Fruit fly (Drosophila melanogaster) whole organism, prepupa: ENCODE data around the gene Ubi-p5E.

Experiments used
- CG10631 ChIP-seq: fragments of 200-800 bp; sonication (Bioruptor generic); optimal IDR thresholded peaks from 2 replicates; lab custom pipeline; 2016; ENCODE audit warnings: missing biosample characterization, missing genetic modification characterization
- CG10669 ChIP-seq: fragments of 200-800 bp; sonication (Bioruptor generic); optimal IDR thresholded peaks from 3 replicates; lab custom pipeline; 2018; ENCODE audit warnings: missing biosample characterization, mild to moderate bottlenecking, missing genetic modification characterization, moderate library complexity
- CG11294 ChIP-seq: fragments of 200-800 bp; sonication (Bioruptor generic); IDR thresholded peaks from 2 replicates; pipeline ENCODE4 v1.3.6; 2022; ENCODE audit warnings: missing biosample characterization, missing genetic modification characterization
- CG11762 ChIP-seq: fragments of 200-800 bp; sonication (Bioruptor generic); optimal IDR thresholded peaks from 3 replicates; lab custom pipeline; 2016; ENCODE audit warnings: missing biosample characterization, missing genetic modification characterization; ENCODE audit not compliant: insufficient read depth
- CG15336 ChIP-seq: fragments of 200-800 bp; sonication (Bioruptor generic); IDR thresholded peaks from 2 replicates; pipeline ENCODE4 v1.3.6; 2022; ENCODE audit warnings: missing biosample characterization, missing genetic modification characterization
- CG1621 ChIP-seq: fragments of 200-800 bp; sonication (Bioruptor generic); optimal IDR thresholded peaks from 3 replicates; lab custom pipeline; 2018; ENCODE audit warnings: missing biosample characterization, mild to moderate bottlenecking, missing genetic modification characterization
- CG3032 ChIP-seq: fragments of 200-800 bp; optimal IDR thresholded peaks from 2 replicates; lab custom pipeline; 2019; ENCODE audit warnings: missing biosample characterization, mild to moderate bottlenecking, missing genetic modification characterization, moderate library complexity
- CG31627 ChIP-seq: fragments of 200-800 bp; sonication (Bioruptor generic); optimal IDR thresholded peaks from 3 replicates; lab custom pipeline; 2016; ENCODE audit warnings: missing biosample characterization, missing genetic modification characterization
- CG32006 ChIP-seq: fragments of 200-800 bp; sonication (Bioruptor generic); optimal IDR thresholded peaks from 3 replicates; lab custom pipeline; 2017; ENCODE audit warnings: missing biosample characterization, mild to moderate bottlenecking, missing genetic modification characterization
- CG34406 ChIP-seq: fragments of 200-800 bp; sonication (Bioruptor generic); optimal IDR thresholded peaks from 3 replicates; lab custom pipeline; 2016; ENCODE audit warnings: missing biosample characterization, missing genetic modification characterization
- CG3919 ChIP-seq: fragments of 200-800 bp; sonication (Bioruptor generic); optimal IDR thresholded peaks from 3 replicates; lab custom pipeline; 2016; ENCODE audit warnings: missing biosample characterization, missing genetic modification characterization
- CG4318 ChIP-seq: fragments of 200-800 bp; sonication (Bioruptor generic); optimal IDR thresholded peaks from 3 replicates; lab custom pipeline; 2017; ENCODE audit warnings: missing biosample characterization, mild to moderate bottlenecking, missing genetic modification characterization
- CG6163 ChIP-seq: fragments of 200-800 bp; sonication (Bioruptor generic); IDR thresholded peaks from 3 replicates; pipeline ENCODE4 v1.3.6; 2022; ENCODE audit warnings: missing biosample characterization, missing genetic modification characterization
- CG6276 ChIP-seq: fragments of 200-800 bp; sonication (Bioruptor generic); optimal IDR thresholded peaks from 2 replicates; lab custom pipeline; 2017; ENCODE audit warnings: missing biosample characterization, mild to moderate bottlenecking, missing genetic modification characterization
- CG6792 ChIP-seq: fragments of 200-800 bp; sonication (Bioruptor generic); optimal IDR thresholded peaks from 3 replicates; lab custom pipeline; 2016; ENCODE audit warnings: missing biosample characterization, missing genetic modification characterization
- CG6808 ChIP-seq: fragments of 200-800 bp; sonication (Bioruptor generic); optimal IDR thresholded peaks from 3 replicates; lab custom pipeline; 2017; ENCODE audit warnings: missing biosample characterization, missing genetic modification characterization, mild to moderate bottlenecking, moderate library complexity, missing genetic modification reagents
- CG6854 ChIP-seq: fragments of 200-800 bp; sonication (Bioruptor generic); optimal IDR thresholded peaks from 2 replicates; lab custom pipeline; 2017; ENCODE audit warnings: missing biosample characterization, mild to moderate bottlenecking, missing genetic modification characterization
- CG7368 ChIP-seq: fragments of 200-800 bp; sonication (Bioruptor generic); optimal IDR thresholded peaks from 3 replicates; lab custom pipeline; 2016; ENCODE audit warnings: missing biosample characterization, missing genetic modification characterization
- CG8119 ChIP-seq: fragments of 200-800 bp; sonication (Bioruptor generic); IDR thresholded peaks from 3 replicates; pipeline ENCODE4 v1.3.6; 2022; ENCODE audit warnings: missing biosample characterization, missing genetic modification characterization
- CG8319 ChIP-seq: fragments of 200-800 bp; sonication (Bioruptor generic); optimal IDR thresholded peaks from 3 replicates; lab custom pipeline; 2016; ENCODE audit warnings: missing biosample characterization, missing genetic modification characterization
- CG8632 ChIP-seq: fragments of 200-800 bp; sonication (Bioruptor generic); optimal IDR thresholded peaks from 3 replicates; lab custom pipeline; 2016; ENCODE audit warnings: missing biosample characterization, missing genetic modification characterization
- Eip75B ChIP-seq: fragments of 200-800 bp; sonication (Bioruptor generic); optimal IDR thresholded peaks from 3 replicates; lab custom pipeline; 2016; ENCODE audit warnings: missing biosample characterization, missing genetic modification characterization
- Eip78C ChIP-seq: fragments of 200-800 bp; sonication (Bioruptor generic); peaks from one replicate; lab custom pipeline; 2016; ENCODE audit warnings: missing biosample characterization, missing genetic modification characterization
- Eip93F ChIP-seq: fragments of 200-800 bp; sonication (Bioruptor generic); optimal IDR thresholded peaks from 2 replicates; lab custom pipeline; 2016; ENCODE audit warnings: missing biosample characterization, mild to moderate bottlenecking, missing genetic modification characterization
- Ets21C ChIP-seq: fragments of 200-800 bp; sonication (Bioruptor generic); optimal IDR thresholded peaks from 3 replicates; lab custom pipeline; 2016; ENCODE audit warnings: missing biosample characterization, missing genetic modification characterization
- Ets96B ChIP-seq: fragments of 200-800 bp; optimal IDR thresholded peaks from 2 replicates; lab custom pipeline; 2019; ENCODE audit warnings: missing biosample characterization, mild to moderate bottlenecking, missing genetic modification characterization, moderate library complexity
- Gug ChIP-seq: fragments of 200-800 bp; sonication (Bioruptor generic); IDR thresholded peaks from 2 replicates; pipeline ENCODE4 v1.3.6; 2022; ENCODE audit warnings: missing biosample characterization, missing genetic modification characterization
- Hr38 ChIP-seq: sonication (Bioruptor generic); optimal IDR thresholded peaks from 2 replicates; lab custom pipeline; 2016; ENCODE audit warnings: missing biosample characterization, missing genetic modification characterization
- Hr39 ChIP-seq: fragments of 200-800 bp; sonication (Bioruptor generic); optimal IDR thresholded peaks from 2 replicates; lab custom pipeline; 2016; ENCODE audit warnings: missing biosample characterization, missing genetic modification characterization
- Lpt ChIP-seq: fragments of 200-800 bp; sonication (Bioruptor generic); optimal IDR thresholded peaks from 3 replicates; lab custom pipeline; 2016; ENCODE audit warnings: missing biosample characterization, missing genetic modification characterization
- Met ChIP-seq: fragments of 200-800 bp; sonication (Bioruptor generic); optimal IDR thresholded peaks from 3 replicates; lab custom pipeline; 2016; ENCODE audit warnings: missing biosample characterization, missing genetic modification characterization
- OdsH ChIP-seq: fragments of 200-800 bp; sonication (Bioruptor generic); optimal IDR thresholded peaks from 3 replicates; lab custom pipeline; 2016; ENCODE audit warnings: missing biosample characterization, missing genetic modification characterization
- Smox ChIP-seq: fragments of 200-800 bp; sonication (Bioruptor generic); optimal IDR thresholded peaks from 3 replicates; lab custom pipeline; 2016; ENCODE audit warnings: missing biosample characterization, missing genetic modification characterization
- Sox102F ChIP-seq: fragments of 200-800 bp; sonication (Bioruptor generic); optimal IDR thresholded peaks from 2 replicates; lab custom pipeline; 2016; ENCODE audit warnings: missing biosample characterization, mild to moderate bottlenecking, missing genetic modification characterization
- Sox14 ChIP-seq: fragments of 200-800 bp; sonication (Bioruptor generic); optimal IDR thresholded peaks from 3 replicates; lab custom pipeline; 2016; ENCODE audit warnings: missing biosample characterization, missing genetic modification characterization
- Sox15 ChIP-seq: fragments of 200-800 bp; sonication (Bioruptor generic); optimal IDR thresholded peaks from 3 replicates; lab custom pipeline; 2016; ENCODE audit warnings: missing biosample characterization, missing genetic modification characterization
- achi ChIP-seq: fragments of 200-800 bp; sonication (Bioruptor generic); optimal IDR thresholded peaks from 3 replicates; lab custom pipeline; 2016; ENCODE audit warnings: missing biosample characterization, missing genetic modification characterization
- acj6 ChIP-seq: fragments of 200-800 bp; sonication (Bioruptor generic); optimal IDR thresholded peaks from 3 replicates; lab custom pipeline; 2016; ENCODE audit warnings: missing biosample characterization, missing genetic modification characterization
- cyc ChIP-seq: fragments of 200-800 bp; sonication (Bioruptor generic); optimal IDR thresholded peaks from 3 replicates; lab custom pipeline; 2016; ENCODE audit warnings: missing biosample characterization, missing genetic modification characterization
- dac ChIP-seq: fragments of 200-800 bp; sonication (Bioruptor generic); optimal IDR thresholded peaks from 2 replicates; lab custom pipeline; 2017; ENCODE audit warnings: missing biosample characterization, mild to moderate bottlenecking, missing genetic modification characterization
- dsx ChIP-seq: fragments of 200-800 bp; optimal IDR thresholded peaks from 3 replicates; lab custom pipeline; 2019; ENCODE audit warnings: missing biosample characterization, mild to moderate bottlenecking, missing genetic modification characterization, moderate library complexity; ENCODE audit not compliant: poor library complexity, severe bottlenecking
- eg ChIP-seq: fragments of 200-800 bp; sonication (Bioruptor generic); IDR thresholded peaks from 3 replicates; pipeline ENCODE4 v1.3.6; 2022; ENCODE audit warnings: missing biosample characterization, missing genetic modification characterization
- esn ChIP-seq: fragments of 200-800 bp; sonication (Bioruptor generic); optimal IDR thresholded peaks from 2 replicates; lab custom pipeline; 2016; ENCODE audit warnings: missing biosample characterization, mild to moderate bottlenecking, missing genetic modification characterization, moderate library complexity
- fd59A ChIP-seq: fragments of 200-800 bp; sonication (Bioruptor generic); optimal IDR thresholded peaks from 2 replicates; lab custom pipeline; 2017; ENCODE audit warnings: missing biosample characterization, mild to moderate bottlenecking, missing genetic modification characterization, missing genetic modification reagents
- fd85E ChIP-seq: fragments of 200-800 bp; sonication (Bioruptor generic); optimal IDR thresholded peaks from 3 replicates; lab custom pipeline; 2016; ENCODE audit warnings: missing biosample characterization, missing genetic modification characterization
- fkh ChIP-seq: fragments of 200-800 bp; sonication (Bioruptor generic); optimal IDR thresholded peaks from 3 replicates; lab custom pipeline; 2017; ENCODE audit warnings: missing biosample characterization, mild to moderate bottlenecking, missing genetic modification characterization, moderate library complexity
- lz ChIP-seq: fragments of 200-800 bp; sonication (Bioruptor generic); optimal IDR thresholded peaks from 3 replicates; lab custom pipeline; 2016; ENCODE audit warnings: missing biosample characterization, missing genetic modification characterization
- pdm3 ChIP-seq: fragments of 200-800 bp; sonication (Bioruptor generic); optimal IDR thresholded peaks from 3 replicates; lab custom pipeline; 2016; ENCODE audit warnings: missing biosample characterization, missing genetic modification characterization
- spab ChIP-seq: fragments of 200-800 bp; sonication (Bioruptor generic); optimal IDR thresholded peaks from 2 replicates; lab custom pipeline; 2017; ENCODE audit warnings: missing biosample characterization, mild to moderate bottlenecking, missing genetic modification characterization, missing genetic modification reagents
- ss ChIP-seq, 2 experiments: fragments of 200-800 bp; sonication (Bioruptor generic); optimal IDR thresholded peaks; 2 replicates in 1 of 2; 3 replicates in 1 of 2; lab custom pipeline; 2017 to 2018; ENCODE audit warnings: mild to moderate bottlenecking in 2 of 2, missing biosample characterization in 2 of 2, missing genetic modification characterization in 2 of 2, moderate library complexity in 1 of 2
- svp ChIP-seq: fragments of 200-800 bp; sonication (Bioruptor generic); peaks from one replicate; lab custom pipeline; 2016; ENCODE audit warnings: missing biosample characterization, missing genetic modification characterization
- topi ChIP-seq: fragments of 200-800 bp; sonication (Bioruptor generic); optimal IDR thresholded peaks from 3 replicates; lab custom pipeline; 2016; ENCODE audit warnings: missing biosample characterization, missing genetic modification characterization
- vri ChIP-seq: fragments of 200-800 bp; sonication (Bioruptor generic); optimal IDR thresholded peaks from 3 replicates; lab custom pipeline; 2016; ENCODE audit warnings: missing biosample characterization, mild to moderate bottlenecking, missing genetic modification characterization

Gene Ubi-p5E

dm6 chrX:6308852-6309251 lies 29.4 kb upstream of the Ubi-p5E start, which contains the start of gene CG15894:
CG15894 (plus strand) TSS chrX:6309212.
- TF ChIP-seq fkh (GFP tag; lab: Kevin White, UChicago) (no peak), acj6 (GFP tag; lab: Kevin White, UChicago) (no peak), CG4318 (GFP tag; lab: Kevin White, UChicago) (no peak), Ets21C (GFP tag; lab: Kevin White, UChicago) (no peak), dsx (GFP tag; lab: Kevin White, UChicago) (no peak), CG15336 (GFP tag; lab: Robert Waterston, UW) (no peak), lz (GFP tag; lab: Kevin White, UChicago) (no peak), Sox102F (GFP tag; lab: Kevin White, UChicago) (peak; percentile 15), ss (GFP tag; optimal IDR thresholded peaks at IDR 0.05; lab: Kevin White, UChicago) (no peak), Eip75B (GFP tag; lab: Kevin White, UChicago) (no peak), Eip93F (GFP tag; lab: Kevin White, UChicago) (no peak), Hr38 (GFP tag; lab: Kevin White, UChicago) (no peak), CG3032 (tag; lab: Kevin White, UChicago) (no peak), CG11294 (no peak), CG10631 (no peak), CG3919 (peak; percentile 22), CG10669 (GFP tag; lab: Kevin White, UChicago) (no peak), Met (peak; percentile 28), CG6854 (GFP tag; lab: Kevin White, UChicago) (no peak), topi (no peak), Hr39 (GFP tag; lab: Kevin White, UChicago) (peak; percentile 3), svp (GFP tag; lab: Kevin White, UChicago) (peak; percentile 39), vri (GFP tag; lab: Kevin White, UChicago) (no peak), CG11762 (GFP tag; lab: Kevin White, UChicago) (no peak), Sox14 (GFP tag; lab: Kevin White, UChicago) (no peak), CG6808 (GFP tag; lab: Kevin White, UChicago) (no peak), CG6276 (GFP tag; lab: Kevin White, UChicago) (no peak), CG7368 (GFP tag; lab: Kevin White, UChicago) (no peak), pdm3 (GFP tag; lab: Kevin White, UChicago) (peak; percentile 15), CG1621 (no peak), CG32006 (GFP tag; lab: Kevin White, UChicago) (peak; percentile 32), CG6163 (0 out of 3 replicates have a peak, but pooled peaks have one; percentile 44), Gug (no peak), fd59A (GFP tag; lab: Kevin White, UChicago) (no peak), CG8632 (GFP tag; lab: Kevin White, UChicago) (no peak), cyc (GFP tag; lab: Kevin White, UChicago) (no peak), Eip78C (GFP tag; lab: Kevin White, UChicago) (peak; percentile 73), CG31627 (no peak), fd85E (no peak), CG6792 (GFP tag; lab: Kevin White, UChicago) (no peak), achi (GFP tag; lab: Kevin White, UChicago) (no peak), spab (GFP tag; lab: Kevin White, UChicago) (no peak), CG34406 (GFP tag; lab: Kevin White, UChicago) (no peak), Smox (no peak), esn (GFP tag; lab: Kevin White, UChicago) (peak; percentile 21), CG8119 (GFP tag; lab: Robert Waterston, UW) (no peak), dac (GFP tag; lab: Kevin White, UChicago) (no peak), Ets96B (tag; lab: Kevin White, UChicago) (no peak), OdsH (no peak), eg (GFP tag; lab: Robert Waterston, UW) (peak; percentile 36; the same call in 1 of the 3 replicates), CG8319 (no peak), Lpt (GFP tag; lab: Kevin White, UChicago) (no peak), Sox15 (GFP tag; lab: Kevin White, UChicago) (no peak)
